Fruit fly (Drosophila melanogaster) whole organism, embryonic: ENCODE results near the gene mu2.

Source experiments
- Asciz ChIP-seq: fragments of 200-800 bp; sonication (Bioruptor generic); optimal IDR thresholded peaks from 2 replicates; lab custom pipeline; 2017; ENCODE audit warnings: missing biosample characterization, mild to moderate bottlenecking, missing genetic modification characterization, missing genetic modification reagents
- Atf6 ChIP-seq: fragments of 200-800 bp; sonication (Bioruptor generic); IDR thresholded peaks from 2 replicates; pipeline ENCODE4 v1.3.6; 2022; ENCODE audit warnings: missing biosample characterization, missing genetic modification characterization
- BEAF-32 ChIP-seq: fragments of 200-800 bp; sonication (Bioruptor generic); optimal IDR thresholded peaks from 3 replicates; lab custom pipeline; 2017; ENCODE audit warnings: missing biosample characterization, missing genetic modification characterization, mild to moderate bottlenecking, moderate library complexity, missing genetic modification reagents
- Blimp-1 ChIP-seq: fragments of 200-800 bp; sonication (Bioruptor generic); optimal IDR thresholded peaks from 3 replicates; lab custom pipeline; 2018; ENCODE audit warnings: missing biosample characterization, missing genetic modification characterization, mild to moderate bottlenecking, moderate library complexity, missing genetic modification reagents
- CG10267 ChIP-seq: fragments of 200-800 bp; sonication (Bioruptor generic); optimal IDR thresholded peaks from 2 replicates; lab custom pipeline; 2018; ENCODE audit warnings: missing biosample characterization, mild to moderate bottlenecking, missing genetic modification characterization, moderate library complexity
- CG11456 ChIP-seq: fragments of 200-800 bp; sonication (Bioruptor generic); IDR thresholded peaks from 3 replicates; pipeline ENCODE4 v1.3.6; 2022; ENCODE audit warnings: missing biosample characterization, missing genetic modification characterization
- CG12299 ChIP-seq: fragments of 200-800 bp; sonication (Bioruptor generic); optimal IDR thresholded peaks from 2 replicates; lab custom pipeline; 2018; ENCODE audit warnings: missing biosample characterization, mild to moderate bottlenecking, missing genetic modification characterization
- CG14441 ChIP-seq: fragments of 200-800 bp; sonication (Bioruptor generic); IDR thresholded peaks from 2 replicates; pipeline ENCODE4 v1.3.6; 2022; ENCODE audit warnings: missing biosample characterization, missing genetic modification characterization
- CG31365 ChIP-seq: fragments of 200-800 bp; sonication (Bioruptor generic); optimal IDR thresholded peaks from 2 replicates; lab custom pipeline; 2018; ENCODE audit warnings: missing biosample characterization, mild to moderate bottlenecking, missing genetic modification characterization
- CG4404 ChIP-seq: fragments of 200-800 bp; sonication (Bioruptor generic); IDR thresholded peaks from 2 replicates; pipeline ENCODE4 v1.3.6; 2022; ENCODE audit warnings: missing biosample characterization, missing genetic modification characterization
- CG6689 ChIP-seq: fragments of 200-800 bp; sonication (Bioruptor generic); IDR thresholded peaks from 2 replicates; pipeline ENCODE4 v1.3.6; 2022; ENCODE audit warnings: missing biosample characterization, missing genetic modification characterization
- CG6791 ChIP-seq: fragments of 200-800 bp; sonication (Bioruptor generic); IDR thresholded peaks from 3 replicates; pipeline ENCODE4 v1.3.6; 2022; ENCODE audit warnings: missing biosample characterization, missing genetic modification characterization; ENCODE audit not compliant: partially characterized antibody
- CG6854 ChIP-seq: fragments of 200-800 bp; sonication (Bioruptor generic); optimal IDR thresholded peaks from 3 replicates; lab custom pipeline; 2017; ENCODE audit warnings: missing biosample characterization, mild to moderate bottlenecking, missing genetic modification characterization
- CG9817 ChIP-seq: fragments of 200-800 bp; sonication (Bioruptor generic); optimal IDR thresholded peaks from 2 replicates; lab custom pipeline; 2018; ENCODE audit warnings: missing biosample characterization, mild to moderate bottlenecking, missing genetic modification characterization, moderate library complexity
- CG9932 ChIP-seq: fragments of 200-800 bp; sonication (Bioruptor generic); IDR thresholded peaks from 2 replicates; pipeline ENCODE4 v1.3.6; 2022; ENCODE audit warnings: missing biosample characterization, missing genetic modification characterization
- CoRest ChIP-seq: fragments of 200-800 bp; sonication (Bioruptor generic); optimal IDR thresholded peaks from 3 replicates; lab custom pipeline; 2018; ENCODE audit warnings: missing biosample characterization, mild to moderate bottlenecking, missing genetic modification characterization, moderate library complexity
- Dbx ChIP-seq: fragments of 200-800 bp; sonication (Bioruptor generic); IDR thresholded peaks from 3 replicates; pipeline ENCODE4 v1.3.6; 2022; ENCODE audit warnings: missing biosample characterization, missing genetic modification characterization
- Deaf1 ChIP-seq: fragments of 200-800 bp; optimal IDR thresholded peaks from 3 replicates; lab custom pipeline; 2019; ENCODE audit warnings: missing biosample characterization, mild to moderate bottlenecking, missing genetic modification characterization, moderate library complexity
- Dip3 ChIP-seq: fragments of 200-800 bp; sonication (Bioruptor generic); optimal IDR thresholded peaks from 3 replicates; lab custom pipeline; 2016; ENCODE audit warnings: missing biosample characterization, missing genetic modification characterization
- Gug ChIP-seq: fragments of 200-800 bp; sonication (Bioruptor generic); IDR thresholded peaks from 4 replicates; pipeline ENCODE4 v1.3.6; 2022; ENCODE audit warnings: missing biosample characterization, missing genetic modification characterization
- Kr ChIP-seq: fragments of 200-800 bp; sonication (Bioruptor generic); optimal IDR thresholded peaks from 2 replicates; lab custom pipeline; 2017; ENCODE audit warnings: missing biosample characterization, mild to moderate bottlenecking, missing genetic modification characterization
- Optix ChIP-seq: fragments of 200-800 bp; sonication (Bioruptor generic); IDR thresholded peaks from 3 replicates; pipeline ENCODE4 v1.3.6; 2022; ENCODE audit warnings: missing biosample characterization, missing genetic modification characterization
- Pdp1 ChIP-seq, 2 experiments: fragments of 200-800 bp; sonication (Bioruptor generic); optimal IDR thresholded peaks; 3 replicates each; lab custom pipeline; 2016; ENCODE audit warnings: missing biosample characterization in 2 of 2, missing genetic modification characterization in 2 of 2, mild to moderate bottlenecking in 1 of 2, moderate library complexity in 1 of 2
- Ptx1 ChIP-seq: fragments of 200-800 bp; sonication (Bioruptor generic); IDR thresholded peaks from 2 replicates; pipeline ENCODE4 v1.3.6; 2022; ENCODE audit warnings: missing biosample characterization, missing genetic modification characterization
- Sry-β ChIP-seq: fragments of 200-800 bp; sonication (Bioruptor generic); optimal IDR thresholded peaks from 2 replicates; lab custom pipeline; 2018; ENCODE audit warnings: missing biosample characterization, mild to moderate bottlenecking, missing genetic modification characterization, moderate library complexity
- Stat92E ChIP-seq, 3 experiments: fragments of >200 bp in 2 of 3; fragments of 200-800 bp in 1 of 3; sonication (Bioruptor generic) in 1 of 3; optimal IDR thresholded peaks; 2 replicates each; lab custom pipeline; 2017 to 2019; ENCODE audit warnings: missing biosample characterization in 3 of 3, missing genetic modification characterization in 3 of 3, mild to moderate bottlenecking in 1 of 3, moderate library complexity in 1 of 3
- Xrp1 ChIP-seq: fragments of 200-800 bp; sonication (Bioruptor generic); IDR thresholded peaks from 2 replicates; pipeline ENCODE4 v1.3.6; 2022; ENCODE audit warnings: missing biosample characterization, missing genetic modification characterization
- pan ChIP-seq, 4 experiments: fragments of >200 bp in 3 of 4; fragments of 200-800 bp in 1 of 4; sonication (Bioruptor generic) in 1 of 4; optimal IDR thresholded peaks in 3 of 4; IDR thresholded peaks in 1 of 4; 2 replicates each; pipeline versions ENCODE4 v1.3.6 to Lab custom; 2017 to 2022; ENCODE audit warnings: missing biosample characterization in 2 of 4, missing genetic modification characterization in 2 of 4, mixed read lengths in 1 of 4
- prd ChIP-seq, 3 experiments: fragments of >200 bp in 2 of 3; fragments of 200-800 bp in 1 of 3; sonication (Bioruptor generic) in 1 of 3; optimal IDR thresholded peaks in 2 of 3; IDR thresholded peaks in 1 of 3; 2 replicates in 2 of 3; 3 replicates in 1 of 3; pipeline versions ENCODE4 v1.3.6 to Lab custom; 2017 to 2022; ENCODE audit warnings: missing biosample characterization in 1 of 3, missing genetic modification characterization in 1 of 3
- pros ChIP-seq: fragments of 200-800 bp; sonication (Bioruptor generic); optimal IDR thresholded peaks from 3 replicates; lab custom pipeline; 2019; ENCODE audit warnings: missing biosample characterization, mild to moderate bottlenecking, missing genetic modification characterization, moderate library complexity
- sisA ChIP-seq: fragments of 200-800 bp; sonication (Bioruptor generic); IDR thresholded peaks from 2 replicates; pipeline ENCODE4 v1.3.6; 2022; ENCODE audit warnings: missing biosample characterization, missing genetic modification characterization
- slbo ChIP-seq: fragments of 200-800 bp; sonication (Bioruptor generic); IDR thresholded peaks from 2 replicates; pipeline ENCODE4 v1.3.6; 2022; ENCODE audit warnings: missing biosample characterization, missing genetic modification characterization
- sqz ChIP-seq: fragments of 200-800 bp; sonication (Bioruptor generic); optimal IDR thresholded peaks from 3 replicates; lab custom pipeline; 2018; ENCODE audit warnings: missing biosample characterization, mild to moderate bottlenecking, missing genetic modification characterization
- tgo ChIP-seq: fragments of 200-800 bp; sonication (Bioruptor generic); IDR thresholded peaks from 3 replicates; pipeline ENCODE4 v1.3.6; 2022; ENCODE audit warnings: missing biosample characterization, missing genetic modification characterization
- tll ChIP-seq, 2 experiments: fragments of 200-800 bp in 1 of 2; fragments of >200 bp in 1 of 2; sonication (Bioruptor generic) in 1 of 2; optimal IDR thresholded peaks; 2 replicates each; lab custom pipeline; 2017 to 2019; ENCODE audit warnings: missing biosample characterization in 2 of 2, missing genetic modification characterization in 2 of 2, mild to moderate bottlenecking in 1 of 2, moderate library complexity in 1 of 2

mu2 gene

dm6 chr3L:1916617-1917016, 30.7 kb downstream of the mu2 start (continued):
- TF ChIP-seq CG9817: no peak
- TF ChIP-seq CG6854 (GFP tag; lab: Kevin White, UChicago): no peak
- TF ChIP-seq Kr (GFP tag; lab: Kevin White, UChicago): peak; percentile 25
- peak in 1 of 2 experiments; percentile 55 for TF ChIP-seq tll (GFP tag; optimal IDR thresholded peaks at IDR 0.05; lab: Kevin White, UChicago)
- peak; percentile 50 for TF ChIP-seq pros (GFP tag; lab: Kevin White, UChicago)
- no peak for TF ChIP-seq Atf6
- TF ChIP-seq CoRest (tag; lab: Kevin White, UChicago): no peak
- TF ChIP-seq Stat92E (GFP tag; optimal IDR thresholded peaks at IDR 0.05; lab: Kevin White, UChicago): no peak
- TF ChIP-seq Optix: no peak
- TF ChIP-seq CG10267 (tag; lab: Kevin White, UChicago): no peak
- TF ChIP-seq Pdp1 (GFP tag; optimal IDR thresholded peaks at IDR 0.05; lab: Kevin White, UChicago): no peak

dm6 chr3L:1914668-1915067, 32.6 kb downstream of the mu2 start:
- TF ChIP-seq Dbx (GFP tag; lab: Robert Waterston, UW) (peak; percentile 44; the same call in 2 of the 3 replicates), slbo (peak; percentile 32; the same call in 1 of the 2 replicates), CG9932 (GFP tag; lab: Robert Waterston, UW) (0 out of 2 replicates have a peak, but pooled peaks have one; percentile 7), CG14441 (GFP tag; lab: Robert Waterston, UW) (peak; percentile 44; the same call in 1 of the 2 replicates), Xrp1 (0 out of 2 replicates have a peak, but pooled peaks have one; percentile 47), CG6689 (0 out of 2 replicates have a peak, but pooled peaks have one; percentile 28), BEAF-32 (no peak), sqz (no peak), prd (optimal IDR thresholded peaks at IDR 0.05; lab: Kevin White, UChicago) (no peak), prd (GFP tag; IDR thresholded peaks at IDR 0.05; lab: Robert Waterston, UW) (peak; percentile 54; the same call in 1 of the 3 replicates), CG6791 (GFP tag; lab: Robert Waterston, UW) (no peak), pan (optimal IDR thresholded peaks at IDR 0.05; lab: Kevin White, UChicago) (no peak), pan (GFP tag; optimal IDR thresholded peaks at IDR 0.05 in 1 of 2, IDR thresholded peaks at IDR 0.05 in 1 of 2) (no peak), tgo (GFP tag; lab: Robert Waterston, UW) (peak; percentile 40; the same call in 2 of the 3 replicates), sisA (GFP tag; lab: Robert Waterston, UW) (0 out of 2 replicates have a peak, but pooled peaks have one; percentile 13), Blimp-1 (GFP tag; lab: Kevin White, UChicago) (no peak), CG4404 (GFP tag; lab: Robert Waterston, UW) (peak; percentile 65), Gug (GFP tag; lab: Robert Waterston, UW) (0 out of 4 replicates have a peak, but pooled peaks have one; percentile 13), CG12299 (tag; lab: Kevin White, UChicago) (no peak), CG31365 (tag; lab: Kevin White, UChicago) (no peak), Dip3 (GFP tag; lab: Kevin White, UChicago) (no peak), Ptx1 (peak; percentile 43; the same call in 1 of the 2 replicates), Asciz (GFP tag; lab: Kevin White, UChicago) (no peak), CG11456 (GFP tag; lab: Robert Waterston, UW) (0 out of 3 replicates have a peak, but pooled peaks have one; percentile 37)

- TF ChIP-seq Sry-β (GFP tag; lab: Kevin White, UChicago): no peak
- peak; percentile 71 for TF ChIP-seq Deaf1
These were observed 37.2 kb downstream of the mu2 start, which contains the start of gene dsb for dm6 chr3L:1910107-1910506. dsb (minus strand) TSS chr3L:1910197.
